Fruit fly (Drosophila melanogaster): ENCODE measurements around the gene GatC.

DNA sequence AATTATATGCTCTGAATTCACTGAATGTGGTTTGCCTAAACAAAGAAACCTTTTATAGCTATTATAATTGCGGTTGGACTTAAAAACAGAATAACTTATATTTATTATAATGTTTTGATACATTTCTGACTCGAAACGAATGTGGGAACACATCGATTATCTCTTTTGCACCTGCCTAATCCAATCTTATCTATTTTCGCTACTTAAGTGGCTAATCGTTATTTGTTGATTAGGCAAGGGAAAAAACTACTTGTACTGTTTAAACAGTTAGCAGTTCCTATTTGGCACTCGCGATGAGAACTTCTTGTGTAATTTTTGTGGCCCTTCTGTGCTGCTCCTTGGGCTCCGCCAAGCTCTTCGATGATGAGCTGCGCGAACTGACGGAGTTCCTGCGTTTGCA is 16.2 kb upstream of the GatC start, which contains the start of gene CG7968:
- TF ChIP-seq dac (GFP tag; optimal IDR thresholded peaks at IDR 0.05): no peak
- TF ChIP-seq Sox14 (GFP tag; optimal IDR thresholded peaks at IDR 0.05): no peak
- TF ChIP-seq CG6276 (GFP tag; optimal IDR thresholded peaks at IDR 0.05): no peak
- no peak for TF ChIP-seq CG6792 (GFP tag; optimal IDR thresholded peaks at IDR 0.05)
- TF ChIP-seq CG16779 (tag; optimal IDR thresholded peaks at IDR 0.05): no peak
- TF ChIP-seq CG11294 (GFP tag; IDR thresholded peaks at IDR 0.05): no peak
- no peak for TF ChIP-seq pdm3 (GFP tag; optimal IDR thresholded peaks at IDR 0.05)
- no peak for TF ChIP-seq Hr39 (GFP tag; optimal IDR thresholded peaks at IDR 0.05)
- no peak for TF ChIP-seq salr (GFP tag; optimal IDR thresholded peaks at IDR 0.05)
- no peak for TF ChIP-seq net (GFP tag; optimal IDR thresholded peaks at IDR 0.05)
- no peak for TF ChIP-seq fd59A (GFP tag; optimal IDR thresholded peaks at IDR 0.05)
- TF ChIP-seq Met (GFP tag; optimal IDR thresholded peaks at IDR 0.05): no peak
- no peak for TF ChIP-seq CG31627 (GFP tag; optimal IDR thresholded peaks at IDR 0.05)
- TF ChIP-seq CG10669 (GFP tag; optimal IDR thresholded peaks at IDR 0.05): no peak
